Fruit fly (Drosophila melanogaster) whole organism, embryonic: ENCODE results near the gene enc.

Source experiments
- CG11085 ChIP-seq: fragments of 200-800 bp; sonication (Bioruptor generic); IDR thresholded peaks from 2 replicates; pipeline ENCODE4 v1.3.6; 2022; ENCODE audit warnings: missing biosample characterization, missing genetic modification characterization
- CG11093 ChIP-seq: fragments of 200-800 bp; sonication (Bioruptor generic); IDR thresholded peaks from 3 replicates; pipeline ENCODE4 v1.3.6; 2022; ENCODE audit warnings: missing biosample characterization, missing genetic modification characterization
- CG11504 ChIP-seq: fragments of 200-800 bp; sonication (Bioruptor generic); optimal IDR thresholded peaks from 3 replicates; lab custom pipeline; 2019; ENCODE audit warnings: missing biosample characterization, mild to moderate bottlenecking, missing genetic modification characterization, moderate library complexity
- CG14014 ChIP-seq: fragments of 200-800 bp; sonication (Bioruptor generic); IDR thresholded peaks from 2 replicates; pipeline ENCODE4 v1.3.6; 2022; ENCODE audit warnings: missing biosample characterization, missing genetic modification characterization
- CG14441 ChIP-seq: fragments of 200-800 bp; sonication (Bioruptor generic); IDR thresholded peaks from 2 replicates; pipeline ENCODE4 v1.3.6; 2022; ENCODE audit warnings: missing biosample characterization, missing genetic modification characterization
- CG15269 ChIP-seq: fragments of 200-800 bp; sonication (Bioruptor generic); optimal IDR thresholded peaks from 2 replicates; lab custom pipeline; 2018; ENCODE audit warnings: missing biosample characterization, mild to moderate bottlenecking, missing genetic modification characterization, moderate library complexity
- CG17328 ChIP-seq: fragments of 200-800 bp; sonication (Bioruptor generic); IDR thresholded peaks from 2 replicates; pipeline ENCODE4 v1.3.6; 2022; ENCODE audit warnings: missing biosample characterization, missing genetic modification characterization
- CG17385 ChIP-seq: fragments of 200-800 bp; sonication (Bioruptor generic); optimal IDR thresholded peaks from 3 replicates; lab custom pipeline; 2018; ENCODE audit warnings: missing biosample characterization, mild to moderate bottlenecking, missing genetic modification characterization
- CG2116 ChIP-seq: fragments of 200-800 bp; sonication (Bioruptor generic); optimal IDR thresholded peaks from 3 replicates; lab custom pipeline; 2018; ENCODE audit warnings: missing biosample characterization, mild to moderate bottlenecking, missing genetic modification characterization
- CG2678 ChIP-seq: fragments of 200-800 bp; sonication (Bioruptor generic); optimal IDR thresholded peaks from 3 replicates; lab custom pipeline; 2019; ENCODE audit warnings: missing biosample characterization, mild to moderate bottlenecking, missing genetic modification characterization, moderate library complexity
- CG31441 ChIP-seq: fragments of 200-800 bp; sonication (Bioruptor generic); IDR thresholded peaks from 2 replicates; pipeline ENCODE4 v1.3.6; 2022; ENCODE audit warnings: missing biosample characterization, missing genetic modification characterization
- CG3726 ChIP-seq: fragments of 200-800 bp; sonication (Bioruptor generic); IDR thresholded peaks from 3 replicates; pipeline ENCODE4, ENCODE4 v1.3.6; 2022; ENCODE audit warnings: missing biosample characterization, missing genetic modification characterization
- CG6689 ChIP-seq: fragments of 200-800 bp; sonication (Bioruptor generic); IDR thresholded peaks from 2 replicates; pipeline ENCODE4 v1.3.6; 2022; ENCODE audit warnings: missing biosample characterization, missing genetic modification characterization
- CG8765 ChIP-seq: fragments of 200-800 bp; sonication (Bioruptor generic); IDR thresholded peaks from 2 replicates; pipeline ENCODE4 v1.3.6; 2022; ENCODE audit warnings: missing biosample characterization, missing genetic modification characterization
- CG8944 ChIP-seq: fragments of 200-800 bp; sonication (Bioruptor generic); optimal IDR thresholded peaks from 3 replicates; lab custom pipeline; 2016; ENCODE audit warnings: missing biosample characterization, missing genetic modification characterization
- D19A ChIP-seq: fragments of 200-800 bp; optimal IDR thresholded peaks from 3 replicates; lab custom pipeline; 2019; ENCODE audit warnings: missing biosample characterization, mild to moderate bottlenecking, missing genetic modification characterization, moderate library complexity
- Dfd ChIP-seq, 2 experiments: fragments of >200 bp; optimal IDR thresholded peaks; 2 replicates each; lab custom pipeline; 2017; ENCODE audit warnings: missing biosample characterization in 2 of 2, missing genetic modification characterization in 2 of 2
- Drgx ChIP-seq: fragments of 200-800 bp; sonication (Bioruptor generic); IDR thresholded peaks from 2 replicates; pipeline ENCODE4 v1.3.6; 2022; ENCODE audit warnings: missing biosample characterization, missing genetic modification characterization
- Fer1 ChIP-seq: fragments of 200-800 bp; sonication (Bioruptor generic); optimal IDR thresholded peaks from 2 replicates; lab custom pipeline; 2017; ENCODE audit warnings: missing biosample characterization, mild to moderate bottlenecking, missing genetic modification characterization
- H15 ChIP-seq: fragments of 200-800 bp; sonication (Bioruptor generic); IDR thresholded peaks from 3 replicates; pipeline ENCODE4 v1.3.6; 2022; ENCODE audit warnings: missing biosample characterization, missing genetic modification characterization
- HLH3B ChIP-seq: fragments of 200-800 bp; sonication (Bioruptor generic); IDR thresholded peaks from 2 replicates; pipeline ENCODE4 v1.3.6; 2022; ENCODE audit warnings: missing biosample characterization, missing genetic modification characterization
- HLHmδ ChIP-seq: fragments of 200-800 bp; sonication (Bioruptor generic); optimal IDR thresholded peaks from 2 replicates; lab custom pipeline; 2018; ENCODE audit warnings: missing biosample characterization, mild to moderate bottlenecking, missing genetic modification characterization, moderate library complexity
- Hr51 ChIP-seq, 2 experiments: fragments of 200-800 bp; sonication (Bioruptor generic); optimal IDR thresholded peaks; 2 replicates in 1 of 2; 3 replicates in 1 of 2; lab custom pipeline; 2016 to 2018; ENCODE audit warnings: missing biosample characterization in 2 of 2, missing genetic modification characterization in 2 of 2, mild to moderate bottlenecking in 1 of 2, moderate library complexity in 1 of 2
- Rfx ChIP-seq: fragments of 200-800 bp; sonication (Bioruptor generic); IDR thresholded peaks from 2 replicates; pipeline ENCODE4 v1.3.6; 2022; ENCODE audit warnings: missing biosample characterization, missing genetic modification characterization
- Rx ChIP-seq: fragments of 200-800 bp; sonication (Bioruptor generic); IDR thresholded peaks from 2 replicates; pipeline ENCODE4 v1.3.6; 2022; ENCODE audit warnings: missing biosample characterization, missing genetic modification characterization
- Sox102F ChIP-seq: fragments of 200-800 bp; sonication (Bioruptor generic); optimal IDR thresholded peaks from 2 replicates; lab custom pipeline; 2018; ENCODE audit warnings: missing biosample characterization, mild to moderate bottlenecking, missing genetic modification characterization, moderate library complexity
- Ssrp ChIP-seq: fragments of 200-800 bp; sonication (Bioruptor generic); optimal IDR thresholded peaks from 2 replicates; lab custom pipeline; 2018; ENCODE audit warnings: missing biosample characterization, mild to moderate bottlenecking, missing genetic modification characterization, moderate library complexity
- Xbp1 ChIP-seq: fragments of 200-800 bp; sonication (Bioruptor generic); optimal IDR thresholded peaks from 3 replicates; lab custom pipeline; 2016; ENCODE audit warnings: missing biosample characterization, mild to moderate bottlenecking, missing genetic modification characterization
- YL-1 ChIP-seq: fragments of 200-800 bp; sonication (Bioruptor generic); optimal IDR thresholded peaks from 3 replicates; lab custom pipeline; 2017; ENCODE audit warnings: missing biosample characterization, mild to moderate bottlenecking, missing genetic modification characterization
- bcd ChIP-seq: fragments of 200-800 bp; sonication (Bioruptor generic); optimal IDR thresholded peaks from 2 replicates; lab custom pipeline; 2017; ENCODE audit warnings: missing biosample characterization, mild to moderate bottlenecking, missing genetic modification characterization
- chinmo ChIP-seq: fragments of 200-800 bp; sonication (Bioruptor generic); IDR thresholded peaks from 4 replicates; pipeline ENCODE4 v1.3.6; 2022; ENCODE audit warnings: missing biosample characterization, missing genetic modification characterization; ENCODE audit not compliant: partially characterized antibody
- dan ChIP-seq: fragments of 200-800 bp; sonication (Bioruptor generic); IDR thresholded peaks from 2 replicates; pipeline ENCODE4 v1.3.6; 2022; ENCODE audit warnings: missing biosample characterization, missing genetic modification characterization
- en ChIP-seq: fragments of 200-800 bp; sonication (Bioruptor generic); optimal IDR thresholded peaks from 2 replicates; lab custom pipeline; 2016; ENCODE audit warnings: missing biosample characterization, missing genetic modification characterization
- exex ChIP-seq: fragments of 200-800 bp; sonication (Bioruptor generic); optimal IDR thresholded peaks from 4 replicates; lab custom pipeline; 2018; ENCODE audit warnings: missing biosample characterization, mild to moderate bottlenecking, missing genetic modification characterization, moderate library complexity
- fd102C ChIP-seq: fragments of 200-800 bp; sonication (Bioruptor generic); optimal IDR thresholded peaks from 2 replicates; lab custom pipeline; 2018; ENCODE audit warnings: missing biosample characterization, mild to moderate bottlenecking, missing genetic modification characterization, moderate library complexity
- gce ChIP-seq: fragments of 200-800 bp; sonication (Bioruptor generic); IDR thresholded peaks from 3 replicates; pipeline ENCODE4 v1.3.6; 2022; ENCODE audit warnings: missing biosample characterization, missing genetic modification characterization
- grau ChIP-seq: fragments of 200-800 bp; optimal IDR thresholded peaks from 3 replicates; lab custom pipeline; 2019; ENCODE audit warnings: missing biosample characterization, mild to moderate bottlenecking, missing genetic modification characterization, moderate library complexity
- gt ChIP-seq: fragments of 200-800 bp; sonication (Bioruptor generic); IDR thresholded peaks from 2 replicates; pipeline ENCODE4 v1.3.6; 2022; ENCODE audit warnings: missing biosample characterization, missing genetic modification characterization
- her ChIP-seq: fragments of 200-800 bp; sonication (Bioruptor generic); optimal IDR thresholded peaks from 2 replicates; lab custom pipeline; 2016; ENCODE audit warnings: missing biosample characterization, missing genetic modification characterization
- hkb ChIP-seq, 2 experiments: fragments of 200-800 bp in 1 of 2; fragments of >200 bp in 1 of 2; sonication (Bioruptor generic) in 1 of 2; IDR thresholded peaks in 1 of 2; optimal IDR thresholded peaks in 1 of 2; 2 replicates each; pipeline versions ENCODE4 v1.3.6 to Lab custom; 2017 to 2022; ENCODE audit warnings: missing biosample characterization in 1 of 2, missing genetic modification characterization in 1 of 2
- hth ChIP-seq: fragments of >200 bp; optimal IDR thresholded peaks from 2 replicates; lab custom pipeline; 2017; ENCODE audit warnings: inconsistent platforms
- maf-S ChIP-seq: fragments of 200-800 bp; sonication (Bioruptor generic); optimal IDR thresholded peaks from 2 replicates; lab custom pipeline; 2016; ENCODE audit warnings: missing biosample characterization, missing genetic modification characterization
- nerfin-2 ChIP-seq: fragments of 200-800 bp; sonication (Bioruptor generic); IDR thresholded peaks from 2 replicates; pipeline ENCODE4 v1.3.6; 2022; ENCODE audit warnings: missing biosample characterization, missing genetic modification characterization; ENCODE audit not compliant: partially characterized antibody
- pan ChIP-seq, 4 experiments: fragments of >200 bp in 3 of 4; fragments of 200-800 bp in 1 of 4; sonication (Bioruptor generic) in 1 of 4; optimal IDR thresholded peaks in 3 of 4; IDR thresholded peaks in 1 of 4; 2 replicates each; pipeline versions ENCODE4 v1.3.6 to Lab custom; 2017 to 2022; ENCODE audit warnings: missing biosample characterization in 2 of 4, missing genetic modification characterization in 2 of 4, mixed read lengths in 1 of 4
- pita ChIP-seq: fragments of 200-800 bp; sonication (Bioruptor generic); optimal IDR thresholded peaks from 2 replicates; lab custom pipeline; 2017; ENCODE audit warnings: missing biosample characterization, mild to moderate bottlenecking, missing genetic modification characterization
- ranshi ChIP-seq: fragments of 200-800 bp; sonication (Bioruptor generic); IDR thresholded peaks from 2 replicates; pipeline ENCODE4 v1.3.6; 2022; ENCODE audit warnings: missing biosample characterization, missing genetic modification characterization
- row ChIP-seq: fragments of 200-800 bp; sonication (Bioruptor generic); IDR thresholded peaks from 3 replicates; pipeline ENCODE4 v1.3.6; 2022; ENCODE audit warnings: missing biosample characterization, missing genetic modification characterization
- seq ChIP-seq: fragments of 200-800 bp; sonication (Bioruptor generic); IDR thresholded peaks from 2 replicates; pipeline ENCODE4 v1.3.6; 2022; ENCODE audit warnings: missing biosample characterization, missing genetic modification characterization
- sob ChIP-seq: fragments of 200-800 bp; sonication (Bioruptor generic); IDR thresholded peaks from 2 replicates; pipeline ENCODE4 v1.3.6; 2022; ENCODE audit warnings: missing biosample characterization, missing genetic modification characterization
- unpg ChIP-seq: fragments of 200-800 bp; sonication (Bioruptor generic); optimal IDR thresholded peaks from 3 replicates; lab custom pipeline; 2018; ENCODE audit warnings: missing biosample characterization, mild to moderate bottlenecking, missing genetic modification characterization, moderate library complexity

enc gene

DNA sequence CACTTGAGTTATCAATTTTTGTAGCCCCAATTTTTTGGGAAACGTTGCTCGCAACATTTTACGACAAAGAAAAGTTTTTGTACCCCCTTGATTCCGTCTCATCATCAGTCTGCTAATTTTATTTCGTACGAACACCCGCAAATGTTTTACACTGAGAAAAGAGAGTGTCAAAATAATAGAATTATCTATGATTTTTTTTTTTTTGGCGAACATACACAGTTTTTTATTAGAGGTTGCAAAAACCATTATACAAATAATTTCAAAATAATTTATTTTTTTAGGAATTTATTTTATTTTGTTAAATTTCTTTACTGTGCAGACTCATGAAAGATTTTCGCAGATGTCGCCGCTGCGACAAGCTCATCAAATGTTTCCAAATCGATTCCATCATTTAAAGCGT is 20.0 kb upstream of the enc start (continued):
- peak; percentile 42 for TF ChIP-seq Sox102F (GFP tag; lab: Kevin White, UChicago)
- TF ChIP-seq Ssrp (tag; lab: Kevin White, UChicago) = peak; percentile 3
- TF ChIP-seq D19A (tag; lab: Kevin White, UChicago) = peak; percentile 27
- no peak for TF ChIP-seq exex (tag; lab: Kevin White, UChicago)
- TF ChIP-seq unpg (GFP tag; lab: Kevin White, UChicago) = peak; percentile 35
- TF ChIP-seq fd102C (GFP tag; lab: Kevin White, UChicago) = no peak
- no peak for TF ChIP-seq maf-S (GFP tag; lab: Kevin White, UChicago)
- no peak for TF ChIP-seq CG11093 (GFP tag; lab: Robert Waterston, UW)
- peak; percentile 18 for TF ChIP-seq CG2678 (tag; lab: Kevin White, UChicago)
- TF ChIP-seq CG14014 = peak; percentile 38; the same call in 1 of the 2 replicates
- no peak for TF ChIP-seq H15 (GFP tag; lab: Robert Waterston, UW)
- peak; percentile 44 for TF ChIP-seq CG11504 (tag; lab: Kevin White, UChicago)
- TF ChIP-seq CG15269 (tag; lab: Kevin White, UChicago) = peak; percentile 28
- TF ChIP-seq CG6689 (GFP tag; lab: Robert Waterston, UW) = peak; percentile 34
- TF ChIP-seq HLH3B = peak; percentile 21; the same call in 1 of the 2 replicates
- TF ChIP-seq en (GFP tag; lab: Kevin White, UChicago) = no peak
- no peak for TF ChIP-seq Dfd (GFP tag; optimal IDR thresholded peaks at IDR 0.05; lab: Kevin White, UChicago)
- 0 out of 2 replicates have a peak, but pooled peaks have one; percentile 9 for TF ChIP-seq CG31441 (GFP tag; lab: Robert Waterston, UW)
- TF ChIP-seq CG11085 = no peak
- no peak for TF ChIP-seq bcd (GFP tag; lab: Kevin White, UChicago)
- no peak for TF ChIP-seq sob (GFP tag; lab: Robert Waterston, UW)
- TF ChIP-seq pita (GFP tag; lab: Kevin White, UChicago) = no peak
- no peak for TF ChIP-seq nerfin-2 (GFP tag; lab: Robert Waterston, UW)
- TF ChIP-seq CG3726 (GFP tag; lab: Robert Waterston, UW) = no peak
- no peak for TF ChIP-seq hth
- TF ChIP-seq Xbp1 (GFP tag; lab: Kevin White, UChicago) = peak; percentile 4
- TF ChIP-seq Drgx (GFP tag; lab: Robert Waterston, UW) = no peak
- TF ChIP-seq CG8765 = no peak
- TF ChIP-seq Hr51 (GFP tag; optimal IDR thresholded peaks at IDR 0.05; lab: Kevin White, UChicago) = peak in 1 of 2 experiments; percentile 42
- no peak for TF ChIP-seq CG8944 (GFP tag; lab: Kevin White, UChicago)
- TF ChIP-seq Rfx (GFP tag; lab: Robert Waterston, UW) = peak; percentile 15; the same call in 1 of the 2 replicates
- TF ChIP-seq dan (GFP tag; lab: Robert Waterston, UW) = no peak
- TF ChIP-seq YL-1 (GFP tag; lab: Kevin White, UChicago) = no peak
- no peak for TF ChIP-seq gt
- TF ChIP-seq grau (tag; lab: Kevin White, UChicago) = peak; percentile 11
- TF ChIP-seq Rx (GFP tag; lab: Robert Waterston, UW) = 0 out of 2 replicates have a peak, but pooled peaks have one; percentile 5
- TF ChIP-seq ranshi (GFP tag; lab: Robert Waterston, UW) = 0 out of 2 replicates have a peak, but pooled peaks have one; percentile 25
- TF ChIP-seq her (GFP tag; lab: Kevin White, UChicago) = no peak
- TF ChIP-seq seq (GFP tag; lab: Robert Waterston, UW) = no peak
- TF ChIP-seq HLHmδ (GFP tag; lab: Kevin White, UChicago) = no peak
- peak; percentile 2 for TF ChIP-seq CG17385
- TF ChIP-seq gce (GFP tag; lab: Robert Waterston, UW) = no peak
- peak; percentile 41; the same call in 1 of the 2 replicates for TF ChIP-seq CG17328
- TF ChIP-seq Fer1 (GFP tag; lab: Kevin White, UChicago) = peak; percentile 33
- no peak for TF ChIP-seq CG2116 (GFP tag; lab: Kevin White, UChicago)
- no peak for TF ChIP-seq chinmo (GFP tag; lab: Robert Waterston, UW)
- TF ChIP-seq pan (optimal IDR thresholded peaks at IDR 0.05; lab: Kevin White, UChicago) = no peak
- peak in 1 of 2 experiments; percentile 28 for TF ChIP-seq pan (GFP tag; optimal IDR thresholded peaks at IDR 0.05 in 1 of 2, IDR thresholded peaks at IDR 0.05 in 1 of 2)
- peak; percentile 30; the same call in 1 of the 3 replicates for TF ChIP-seq row (GFP tag; lab: Robert Waterston, UW)
- TF ChIP-seq hkb (optimal IDR thresholded peaks at IDR 0.05; lab: Kevin White, UChicago) = no peak
- 0 out of 2 replicates have a peak, but pooled peaks have one; percentile 19 for TF ChIP-seq hkb (GFP tag; IDR thresholded peaks at IDR 0.05; lab: Robert Waterston, UW)
- no peak for TF ChIP-seq CG14441 (GFP tag; lab: Robert Waterston, UW)
